Worm (Caenorhabditis elegans) whole organism, midembryonic: Measurements from ENCODE around the gene ZK669.3.

Source experiments
- flt-1 ChIP-seq: fragments of 200-800 bp; sonication (Bioruptor generic); IDR thresholded peaks from 2 replicates; pipeline ENCODE4 v1.3.6; 2022; ENCODE audit warnings: missing genetic modification characterization, missing compliant biosample characterization
- klf-2 ChIP-seq: fragments of 200-800 bp; sonication (Bioruptor generic); conservative IDR thresholded peaks from 2 replicates; pipeline ENCODE4 v1.3.6; 2022; ENCODE audit warnings: missing genetic modification reagents, missing genetic modification characterization, missing compliant biosample characterization
- med-1 ChIP-seq: sonication (generic microtip); optimal IDR thresholded peaks from 2 replicates; lab custom pipeline; 2017; ENCODE audit warnings: missing genetic modification characterization, mild to moderate bottlenecking, missing compliant biosample characterization, antibody characterized with exemption, missing genetic modification reagents; ENCODE audit not compliant: insufficient read depth
- ref-1 ChIP-seq: fragments of 200-800 bp; sonication (Bioruptor generic); conservative IDR thresholded peaks from 2 replicates; pipeline ENCODE4 v1.3.6; 2022; ENCODE audit warnings: missing genetic modification reagents, missing genetic modification characterization, missing compliant biosample characterization
- tab-1 ChIP-seq: fragments of 200-800 bp; sonication (Bioruptor generic); IDR thresholded peaks from 2 replicates; pipeline ENCODE4 v1.3.6; 2022; ENCODE audit warnings: missing genetic modification characterization, missing compliant biosample characterization

- TF ChIP-seq tab-1 (GFP tag; lab: Robert Waterston, UW) (no peak), med-1 (GFP tag; lab: Kevin White, UChicago) (no peak), ref-1 (no peak), klf-2 (no peak), flt-1 (GFP tag; lab: Robert Waterston, UW) (no peak)
Measured at ce11 chrII:7986928-7987327, 46.0 kb downstream of the ZK669.3 start.
